Worm (Caenorhabditis elegans): ENCODE results near the gene ndg-4.

ce11 chrIII:4413099-4413498, 54.1 kb downstream of the ndg-4 start, which contains the start of gene mpc-1:
- no peak for TF ChIP-seq ceh-18 (tag; optimal IDR thresholded peaks at IDR 0.05)
- no peak for TF ChIP-seq fkh-10 (GFP tag; optimal IDR thresholded peaks at IDR 0.05)
- no peak for TF ChIP-seq pha-4 (tag; optimal IDR thresholded peaks at IDR 0.05)
- no peak for TF ChIP-seq tbx-2 (tag; optimal IDR thresholded peaks at IDR 0.05)
- TF ChIP-seq ets-4 (tag; optimal IDR thresholded peaks at IDR 0.05): no peak
- no peak for TF ChIP-seq ceh-9 (tag; optimal IDR thresholded peaks at IDR 0.05)
- TF ChIP-seq nhr-11 (tag; optimal IDR thresholded peaks at IDR 0.05): no peak
- no peak for TF ChIP-seq K02D7.2 (tag; optimal IDR thresholded peaks at IDR 0.05)
